Fruit fly (Drosophila melanogaster): ENCODE measurements around the gene LysS.

DNA sequence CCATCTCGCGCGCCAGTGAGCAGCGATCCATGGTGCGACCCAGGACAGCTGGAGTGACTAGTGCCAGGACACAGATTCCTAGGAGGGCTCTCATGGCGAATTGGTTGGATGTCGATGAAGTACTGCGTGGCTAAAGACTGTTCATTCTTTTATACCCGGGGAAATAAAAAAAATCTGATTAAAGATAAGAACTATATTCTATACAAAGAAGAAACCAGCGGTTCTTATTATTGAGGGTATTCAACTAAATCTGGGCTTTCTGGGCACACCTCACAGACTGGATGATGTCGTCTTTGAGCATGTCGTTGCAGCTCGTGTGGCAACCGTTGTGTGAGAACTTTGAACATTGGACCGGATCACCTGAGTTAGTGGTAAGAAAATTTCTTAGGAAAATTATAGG is 32.3 kb upstream of the LysS start, which contains the start of gene LysX:
- TF ChIP-seq rn (GFP tag; IDR thresholded peaks at IDR 0.05) = no peak
- TF ChIP-seq Ets98B (GFP tag; IDR thresholded peaks at IDR 0.05) = no peak
- no peak for TF ChIP-seq Snoo (tag; optimal IDR thresholded peaks at IDR 0.05)
- no peak for TF ChIP-seq CG9948 (tag; optimal IDR thresholded peaks at IDR 0.05)
- no peak for TF ChIP-seq CG32121 (GFP tag; IDR thresholded peaks at IDR 0.05)
- TF ChIP-seq CG10348 (GFP tag; IDR thresholded peaks at IDR 0.05) = no peak
- no peak for TF ChIP-seq fd96Ca (GFP tag; IDR thresholded peaks at IDR 0.05)
- TF ChIP-seq CG8159 (tag; optimal IDR thresholded peaks at IDR 0.05) = no peak
- no peak for TF ChIP-seq CG17806 (tag; optimal IDR thresholded peaks at IDR 0.05)
- no peak for TF ChIP-seq Pif1B (GFP tag; optimal IDR thresholded peaks at IDR 0.05)

Data from whole organism, pupa.